Fruit fly (Drosophila melanogaster) whole organism: ENCODE measurements around the gene Gem2.

Experiments
- CG8478 ChIP-seq: fragments of >200 bp; optimal IDR thresholded peaks from 2 replicates; lab custom pipeline; 2018; ENCODE audit warnings: inconsistent platforms
- EcR ChIP-seq, 2 experiments: fragments of >200 bp; optimal IDR thresholded peaks; 2 replicates each; lab custom pipeline; 2017; ENCODE audit warnings: missing biosample characterization in 2 of 2, missing genetic modification characterization in 2 of 2, missing genetic modification reagents in 2 of 2
- pan ChIP-seq: fragments of >200 bp; optimal IDR thresholded peaks from 2 replicates; lab custom pipeline; 2017
- psq ChIP-seq: fragments of >200 bp; optimal IDR thresholded peaks from 2 replicates; lab custom pipeline; 2017

- TF ChIP-seq psq (no peak), CG8478 (lab: Kevin White, UChicago) (no peak), EcR (GFP tag; optimal IDR thresholded peaks at IDR 0.05; lab: Kevin White, UChicago) (no peak), pan (no peak)
Observed at dm6 chr3L:19055064-19055463, 45.1 kb downstream of the Gem2 start.
